Worm (Caenorhabditis elegans): Measurements from ENCODE around the gene oac-11.

ce11 chrII:3906615-3907190 is 46.0 kb upstream of the oac-11 start, which contains the start of the genes F53C3.11 and fbxb-103:
- TF ChIP-seq elt-3 (tag; optimal IDR thresholded peaks at IDR 0.05) (no peak), lsy-2 (tag; optimal IDR thresholded peaks at IDR 0.05) (no peak), unc-62 (GFP tag; optimal IDR thresholded peaks at IDR 0.05) (no peak), snpc-4 (tag; optimal IDR thresholded peaks at IDR 0.05) (no peak), aly-2 (tag; optimal IDR thresholded peaks at IDR 0.05) (no peak)

All from whole organism, L2 larva.